Fruit fly (Drosophila melanogaster) whole organism, adult: ENCODE measurements around the gene CG5013.

Experiments used
- CG1620 ChIP-seq: fragments of 200-800 bp; sonication (Bioruptor generic); optimal IDR thresholded peaks from 2 replicates; lab custom pipeline; 2016; ENCODE audit warnings: missing biosample characterization, missing genetic modification characterization
- CG7101 ChIP-seq: fragments of 200-800 bp; sonication (Bioruptor generic); optimal IDR thresholded peaks from 2 replicates; lab custom pipeline; 2018; ENCODE audit warnings: missing biosample characterization, mild to moderate bottlenecking, missing genetic modification characterization, moderate library complexity
- cic ChIP-seq: fragments of 200-800 bp; sonication (Bioruptor generic); optimal IDR thresholded peaks from 2 replicates; lab custom pipeline; 2017; ENCODE audit warnings: missing biosample characterization, mild to moderate bottlenecking, missing genetic modification characterization, moderate library complexity
- kay ChIP-seq: fragments of 200-800 bp; sonication (Bioruptor generic); peaks from one replicate; lab custom pipeline; 2016; ENCODE audit warnings: missing biosample characterization, missing genetic modification characterization, borderline replicate concordance
- ovo ChIP-seq: fragments of 200-800 bp; sonication (Bioruptor generic); optimal IDR thresholded peaks from 2 replicates; lab custom pipeline; 2016; ENCODE audit warnings: missing biosample characterization, missing genetic modification characterization
- pad ChIP-seq: fragments of 200-800 bp; sonication (Bioruptor generic); optimal IDR thresholded peaks from 3 replicates; lab custom pipeline; 2017; ENCODE audit warnings: missing biosample characterization, missing genetic modification characterization, mild to moderate bottlenecking, moderate library complexity, missing genetic modification reagents

dm6 chr3R:16009030-16009429, 40.4 kb upstream of the CG5013 start, which contains the start of gene GATAe:
- no peak for TF ChIP-seq CG1620 (GFP tag; lab: Kevin White, UChicago)
- TF ChIP-seq kay (GFP tag; lab: Kevin White, UChicago): no peak
- no peak for TF ChIP-seq cic (GFP tag; lab: Kevin White, UChicago)
- TF ChIP-seq ovo (GFP tag; lab: Kevin White, UChicago): no peak
- no peak for TF ChIP-seq CG7101 (tag; lab: Kevin White, UChicago)
- TF ChIP-seq pad (GFP tag; lab: Kevin White, UChicago): no peak
